Fruit fly (Drosophila melanogaster): ENCODE data around the gene CG31680.

DNA sequence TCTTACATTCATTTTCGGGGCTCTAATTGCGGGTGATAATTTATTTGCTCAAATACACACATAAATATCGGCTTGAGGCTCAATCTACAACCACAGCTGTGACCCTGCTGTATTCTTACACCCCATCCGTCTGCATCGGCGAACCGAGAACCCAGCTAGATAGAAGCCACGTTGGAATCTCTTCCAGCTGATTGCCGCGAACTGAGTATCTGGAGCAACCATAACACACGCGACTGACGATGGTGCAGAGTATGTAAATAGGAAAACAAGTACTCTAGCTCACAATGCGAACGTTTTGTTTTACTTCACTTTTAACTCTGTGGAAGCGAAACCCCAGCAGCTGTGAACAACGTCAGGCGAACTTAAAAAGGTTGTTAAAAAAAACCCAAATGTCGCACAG lies 24.5 kb downstream of the CG31680 start:
- TF ChIP-seq CG8478 (optimal IDR thresholded peaks at IDR 0.05) = no peak
- TF ChIP-seq CTCF (optimal IDR thresholded peaks at IDR 0.05) = no peak

Measured in S2 (cell line).